Fruit fly (Drosophila melanogaster): ENCODE results near the gene CG34325.

Gene CG34325

DNA sequence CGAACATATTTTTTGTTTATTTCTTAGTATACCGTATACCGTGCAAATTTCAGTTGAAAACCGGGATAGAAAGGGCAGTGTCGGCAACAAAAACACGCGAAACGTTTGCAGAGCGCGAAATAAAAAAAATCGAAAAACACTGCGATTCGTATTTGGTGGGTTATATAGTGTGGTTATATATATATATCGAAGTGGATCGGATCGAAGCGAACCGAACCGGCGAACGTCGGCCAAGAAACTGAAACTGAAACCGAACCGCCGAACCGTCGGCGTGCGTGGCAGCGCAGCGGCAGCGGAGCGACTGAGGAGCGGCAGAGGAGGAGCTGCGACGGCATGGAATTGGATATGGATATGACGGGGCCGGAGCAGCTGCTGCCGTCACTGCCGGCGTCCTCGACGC, at the start of gene CG34325, which contains the start of gene CG32572:
TSS of gene CG34325 (minus strand) at position 244 of the 400 bp plus-strand sequence.
TSS of gene CG32572 (plus strand) at position 16 of the 400 bp plus-strand sequence.
- no peak for TF ChIP-seq CG8301 (tag; optimal IDR thresholded peaks at IDR 0.05)
- TF ChIP-seq CG9948 (tag; optimal IDR thresholded peaks at IDR 0.05): no peak
- no peak for TF ChIP-seq CG8159 (tag; optimal IDR thresholded peaks at IDR 0.05)
- TF ChIP-seq fd96Ca (GFP tag; IDR thresholded peaks at IDR 0.05): no peak
- TF ChIP-seq CG34367 (tag; optimal IDR thresholded peaks at IDR 0.05): no peak
- no peak for TF ChIP-seq CG15710 (tag; optimal IDR thresholded peaks at IDR 0.05)
- no peak for TF ChIP-seq CG17806 (tag; optimal IDR thresholded peaks at IDR 0.05)
- TF ChIP-seq D1 (tag; optimal IDR thresholded peaks at IDR 0.05): no peak
- TF ChIP-seq gl (tag; optimal IDR thresholded peaks at IDR 0.05): no peak
- TF ChIP-seq rn (GFP tag; IDR thresholded peaks at IDR 0.05): no peak
- no peak for TF ChIP-seq CG13204 (GFP tag; optimal IDR thresholded peaks at IDR 0.05)
- TF ChIP-seq EcR (GFP tag; optimal IDR thresholded peaks at IDR 0.05): no peak
- TF ChIP-seq CG10348 (GFP tag; IDR thresholded peaks at IDR 0.05): no peak
- TF ChIP-seq Pif1B (GFP tag; optimal IDR thresholded peaks at IDR 0.05): no peak
- no peak for TF ChIP-seq Ets98B (GFP tag; IDR thresholded peaks at IDR 0.05)
- no peak for TF ChIP-seq CG4496 (GFP tag; IDR thresholded peaks at IDR 0.05)
- TF ChIP-seq Snoo (tag; optimal IDR thresholded peaks at IDR 0.05): no peak
- no peak for TF ChIP-seq CG32121 (GFP tag; IDR thresholded peaks at IDR 0.05)
- TF ChIP-seq Pif1A (GFP tag; optimal IDR thresholded peaks at IDR 0.05): no peak

DNA sequence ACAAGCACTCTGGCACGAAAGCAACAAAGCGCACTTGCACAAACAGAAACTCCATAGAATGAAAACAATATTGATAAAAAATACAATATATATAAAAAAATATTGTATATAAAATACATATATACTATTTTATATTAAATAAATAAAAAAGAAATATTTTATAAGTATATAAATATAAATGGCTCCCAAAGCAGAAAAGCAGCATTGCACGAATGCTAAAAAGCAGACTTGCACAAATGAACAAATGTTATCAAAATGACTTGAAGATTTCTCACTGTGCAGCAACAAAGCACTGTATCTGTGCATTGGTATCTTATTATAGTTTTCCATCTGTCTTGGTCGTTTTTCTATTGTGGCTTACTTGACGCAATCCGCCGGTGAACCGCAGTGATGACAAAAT, 47.6 kb upstream of the CG34325 start:
- TF ChIP-seq CG14655 (GFP tag; optimal IDR thresholded peaks at IDR 0.05): peak; percentile 27
- TF ChIP-seq Pif1B (GFP tag; optimal IDR thresholded peaks at IDR 0.05): no peak

DNA sequence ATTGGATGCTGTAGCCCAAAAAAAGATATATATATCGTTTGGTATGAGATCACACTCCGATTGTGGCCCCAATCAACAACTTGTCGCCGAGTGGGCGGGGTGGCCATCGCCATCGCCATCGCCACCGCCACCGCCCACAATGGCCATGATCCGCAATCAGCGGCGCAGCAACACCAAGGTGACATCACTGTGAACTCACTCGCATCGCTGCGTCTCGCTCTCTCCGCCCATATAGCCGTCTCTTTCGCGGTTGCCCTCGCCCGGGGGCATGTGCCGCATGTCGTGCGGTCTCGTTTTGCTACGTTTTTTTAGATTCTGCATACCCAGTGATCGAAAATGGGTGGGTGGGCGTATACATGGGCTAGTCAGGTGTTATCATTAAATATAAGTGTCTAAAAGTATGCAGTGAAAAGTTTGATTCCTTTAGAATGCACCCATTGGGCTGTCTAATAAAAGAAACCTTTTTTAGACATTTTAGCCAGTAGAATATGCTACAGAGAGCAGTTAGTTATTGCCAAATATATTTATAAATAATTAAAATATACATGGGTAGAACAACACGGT, 45.7 kb upstream of the CG34325 start:
- 0 out of 2 replicates have a peak, but pooled peaks have one; percentile 6 for TF ChIP-seq Ets98B (GFP tag; IDR thresholded peaks at IDR 0.05)
- TF ChIP-seq CG14655 (GFP tag; optimal IDR thresholded peaks at IDR 0.05): peak; percentile 16
- TF ChIP-seq Snoo (tag; optimal IDR thresholded peaks at IDR 0.05): no peak

DNA sequence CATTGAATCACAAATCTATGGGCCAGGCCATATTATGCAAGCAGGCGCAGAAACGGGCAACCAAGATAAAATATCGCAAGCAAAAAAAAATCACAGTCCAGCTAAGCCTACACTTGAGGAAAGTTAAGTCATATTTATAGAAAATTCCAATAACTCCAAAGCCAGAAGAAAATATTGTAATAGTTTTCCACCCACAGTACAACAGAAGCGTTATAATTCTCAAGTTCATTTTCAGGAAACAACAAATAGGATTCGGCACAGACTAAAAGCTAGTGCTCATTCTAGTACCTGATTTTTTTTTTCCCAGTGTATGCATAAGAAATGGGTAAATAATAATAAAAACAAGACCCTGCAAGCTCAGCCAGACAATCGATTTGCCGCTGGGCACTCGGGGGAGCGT, 44.6 kb upstream of the CG34325 start:
- TF ChIP-seq EcR (GFP tag; optimal IDR thresholded peaks at IDR 0.05) (no peak), CG15710 (tag; optimal IDR thresholded peaks at IDR 0.05) (peak; percentile 44), fd96Ca (GFP tag; IDR thresholded peaks at IDR 0.05) (peak; percentile 47; the same call in 1 of the 3 replicates), Snoo (tag; optimal IDR thresholded peaks at IDR 0.05) (no peak), CG13204 (GFP tag; optimal IDR thresholded peaks at IDR 0.05) (no peak), CG9948 (tag; optimal IDR thresholded peaks at IDR 0.05) (peak; percentile 41), CG34367 (tag; optimal IDR thresholded peaks at IDR 0.05) (peak; percentile 32), D1 (tag; optimal IDR thresholded peaks at IDR 0.05) (no peak), CG8301 (tag; optimal IDR thresholded peaks at IDR 0.05) (peak; percentile 13), CG8159 (tag; optimal IDR thresholded peaks at IDR 0.05) (peak; percentile 33), CG10348 (GFP tag; IDR thresholded peaks at IDR 0.05) (no peak), Pif1A (GFP tag; optimal IDR thresholded peaks at IDR 0.05) (peak; percentile 40), Pif1B (GFP tag; optimal IDR thresholded peaks at IDR 0.05) (peak; percentile 38), Ets98B (GFP tag; IDR thresholded peaks at IDR 0.05) (peak; percentile 24; the same call in 1 of the 2 replicates), CG4496 (GFP tag; IDR thresholded peaks at IDR 0.05) (peak; percentile 38; the same call in 1 of the 3 replicates), rn (GFP tag; IDR thresholded peaks at IDR 0.05) (no peak), gl (tag; optimal IDR thresholded peaks at IDR 0.05) (no peak), CG32121 (GFP tag; IDR thresholded peaks at IDR 0.05) (no peak), CG17806 (tag; optimal IDR thresholded peaks at IDR 0.05) (peak; percentile 14), CG12605 (GFP tag; IDR thresholded peaks at IDR 0.05) (no peak), CG14655 (GFP tag; optimal IDR thresholded peaks at IDR 0.05) (peak; percentile 48)

DNA sequence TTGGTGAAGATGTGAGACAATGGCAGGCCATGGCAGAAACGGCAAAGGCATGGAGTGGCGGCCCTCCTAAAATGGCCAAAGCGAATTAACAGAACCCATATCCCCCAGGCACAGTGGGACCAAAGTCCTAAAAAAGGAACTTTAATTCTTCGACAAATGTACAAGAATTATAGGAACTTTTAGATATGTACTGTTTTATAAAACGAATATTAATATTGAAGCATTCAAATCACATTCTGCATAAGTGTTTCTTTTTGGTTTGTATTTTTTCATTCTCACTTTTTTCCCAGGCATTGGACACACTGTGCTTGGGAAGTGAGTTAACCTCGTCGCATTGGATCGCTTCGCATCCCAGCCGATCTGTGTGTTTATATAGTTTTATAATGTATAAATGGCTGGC, 43.7 kb upstream of the CG34325 start:
- TF ChIP-seq CG4496 (GFP tag; IDR thresholded peaks at IDR 0.05): 0 out of 3 replicates have a peak, but pooled peaks have one; percentile 41
- TF ChIP-seq D1 (tag; optimal IDR thresholded peaks at IDR 0.05): no peak
- TF ChIP-seq CG9948 (tag; optimal IDR thresholded peaks at IDR 0.05): peak; percentile 28
- peak; percentile 30 for TF ChIP-seq CG15710 (tag; optimal IDR thresholded peaks at IDR 0.05)
- TF ChIP-seq CG10348 (GFP tag; IDR thresholded peaks at IDR 0.05): no peak
- TF ChIP-seq CG8159 (tag; optimal IDR thresholded peaks at IDR 0.05): peak; percentile 38
- TF ChIP-seq Pif1B (GFP tag; optimal IDR thresholded peaks at IDR 0.05): peak; percentile 52
- no peak for TF ChIP-seq CG12605 (GFP tag; IDR thresholded peaks at IDR 0.05)
- TF ChIP-seq EcR (GFP tag; optimal IDR thresholded peaks at IDR 0.05): no peak
- no peak for TF ChIP-seq rn (GFP tag; IDR thresholded peaks at IDR 0.05)
- peak; percentile 55 for TF ChIP-seq CG14655 (GFP tag; optimal IDR thresholded peaks at IDR 0.05)
- peak; percentile 24 for TF ChIP-seq CG8301 (tag; optimal IDR thresholded peaks at IDR 0.05)
- no peak for TF ChIP-seq Snoo (tag; optimal IDR thresholded peaks at IDR 0.05)
- TF ChIP-seq CG17806 (tag; optimal IDR thresholded peaks at IDR 0.05): peak; percentile 42
- no peak for TF ChIP-seq fd96Ca (GFP tag; IDR thresholded peaks at IDR 0.05)
- TF ChIP-seq Pif1A (GFP tag; optimal IDR thresholded peaks at IDR 0.05): peak; percentile 44
- no peak for TF ChIP-seq CG32121 (GFP tag; IDR thresholded peaks at IDR 0.05)
- TF ChIP-seq gl (tag; optimal IDR thresholded peaks at IDR 0.05): no peak
- TF ChIP-seq CG13204 (GFP tag; optimal IDR thresholded peaks at IDR 0.05): no peak
- peak; percentile 16 for TF ChIP-seq CG34367 (tag; optimal IDR thresholded peaks at IDR 0.05)
- no peak for TF ChIP-seq Ets98B (GFP tag; IDR thresholded peaks at IDR 0.05)

DNA sequence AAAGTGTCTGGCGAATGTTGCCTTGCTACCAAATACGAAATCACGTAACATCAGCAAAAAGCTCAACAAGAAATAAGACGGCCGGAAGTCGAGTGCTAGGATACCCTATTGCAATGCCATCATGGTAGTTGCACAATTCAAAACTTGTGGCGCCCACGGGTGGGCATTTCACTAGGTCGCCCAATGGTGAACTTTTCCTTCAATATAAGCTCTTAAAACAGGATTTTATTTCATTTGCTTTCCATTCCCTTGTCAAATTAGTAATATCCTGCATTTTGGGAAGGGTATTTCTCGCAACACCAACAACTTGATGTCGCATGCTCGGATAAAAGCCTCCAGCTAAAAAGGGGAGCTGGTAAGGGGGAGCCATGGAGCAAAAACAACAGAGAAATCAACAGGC, 40.3 kb upstream of the CG34325 start:
- TF ChIP-seq CG4496 (GFP tag; IDR thresholded peaks at IDR 0.05) (peak; percentile 82), CG13204 (GFP tag; optimal IDR thresholded peaks at IDR 0.05) (no peak), CG12605 (GFP tag; IDR thresholded peaks at IDR 0.05) (no peak), CG10348 (GFP tag; IDR thresholded peaks at IDR 0.05) (no peak), CG8159 (tag; optimal IDR thresholded peaks at IDR 0.05) (peak; percentile 56), CG15710 (tag; optimal IDR thresholded peaks at IDR 0.05) (peak; percentile 45), rn (GFP tag; IDR thresholded peaks at IDR 0.05) (peak; percentile 67), CG32121 (GFP tag; IDR thresholded peaks at IDR 0.05) (peak; percentile 48; the same call in 1 of the 2 replicates), CG34367 (tag; optimal IDR thresholded peaks at IDR 0.05) (peak; percentile 30), gl (tag; optimal IDR thresholded peaks at IDR 0.05) (no peak), CG17806 (tag; optimal IDR thresholded peaks at IDR 0.05) (peak; percentile 43), CG9948 (tag; optimal IDR thresholded peaks at IDR 0.05) (peak; percentile 65), CG8301 (tag; optimal IDR thresholded peaks at IDR 0.05) (peak; percentile 46), Snoo (tag; optimal IDR thresholded peaks at IDR 0.05) (peak; percentile 61), Pif1B (GFP tag; optimal IDR thresholded peaks at IDR 0.05) (peak; percentile 55), EcR (GFP tag; optimal IDR thresholded peaks at IDR 0.05) (no peak), fd96Ca (GFP tag; IDR thresholded peaks at IDR 0.05) (peak; percentile 81), D1 (tag; optimal IDR thresholded peaks at IDR 0.05) (no peak), Pif1A (GFP tag; optimal IDR thresholded peaks at IDR 0.05) (peak; percentile 63), CG14655 (GFP tag; optimal IDR thresholded peaks at IDR 0.05) (peak; percentile 54), Ets98B (GFP tag; IDR thresholded peaks at IDR 0.05) (peak; percentile 51)
